Worm (Caenorhabditis elegans) whole organism, dauer: ENCODE data around the gene rpl-36.

Source experiments
- unc-62 ChIP-seq: sonication (generic microtip); optimal IDR thresholded peaks from 2 replicates; lab custom pipeline; 2017; ENCODE audit warnings: missing biosample characterization, missing genetic modification reagents, missing genetic modification characterization

The rpl-36 gene

DNA sequence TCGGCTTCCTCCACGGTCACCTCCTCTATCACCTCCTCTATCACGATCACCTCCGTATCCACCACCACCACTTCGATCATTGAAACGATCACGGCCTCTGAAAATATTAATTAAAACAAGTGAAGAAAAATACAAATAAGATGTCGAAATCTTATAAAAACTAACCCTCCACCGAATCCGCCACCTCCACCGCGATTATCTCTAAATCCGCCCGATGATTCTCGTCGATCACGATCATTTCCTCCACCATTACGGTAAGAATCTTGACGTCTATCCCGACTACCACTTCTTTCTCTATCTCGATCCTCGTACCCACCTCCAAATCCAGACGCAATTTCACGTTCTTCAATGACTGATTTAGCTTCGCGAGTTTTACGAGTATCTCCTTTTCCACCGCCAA, 20.8 kb upstream of the rpl-36 start:
- TF ChIP-seq unc-62 (GFP tag; lab: Kevin White, UChicago): no peak

- no peak for TF ChIP-seq unc-62 (GFP tag; lab: Kevin White, UChicago)
Observed at ce11 chrIII:7161055-7161454, 19.0 kb upstream of the rpl-36 start, which contains the start of gene rnp-7. rnp-7 (minus strand) TSS chrIII:7161155.

DNA sequence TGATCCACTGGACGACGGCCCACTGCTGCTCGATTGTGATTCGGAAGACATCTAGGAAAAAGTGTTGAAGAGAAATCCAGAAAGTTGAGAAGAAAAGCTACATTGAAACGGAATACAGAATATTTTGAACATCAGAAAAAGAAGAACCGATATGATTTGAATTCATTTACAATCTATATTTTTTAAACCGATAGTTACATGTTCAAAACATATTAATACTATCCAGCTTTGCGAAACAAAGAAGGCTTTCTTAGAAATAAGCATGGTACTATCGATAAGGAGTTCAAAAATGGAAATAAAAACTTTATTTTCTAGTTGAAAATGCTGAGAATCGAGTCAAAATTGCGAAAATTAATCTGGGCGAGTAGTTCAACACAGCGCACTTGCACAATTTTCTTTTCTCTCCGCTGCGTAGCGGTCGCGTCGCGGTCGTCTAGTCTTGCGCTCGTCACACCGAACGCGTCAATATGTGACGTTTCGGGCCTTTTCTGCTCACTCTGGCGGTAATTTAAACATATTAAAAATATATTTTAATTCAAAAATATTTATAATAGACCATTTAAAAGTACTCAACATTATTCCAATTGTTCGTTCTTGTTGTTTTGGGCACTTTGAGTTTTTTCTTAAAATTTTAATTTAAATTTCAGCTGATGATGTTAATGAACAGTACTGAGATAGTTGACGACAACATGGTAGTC, 17.8 kb upstream of the rpl-36 start, which contains the start of the genes syf-2 and K04G7.1:
Gene syf-2, minus strand, starts transcription at position 51 of the 698 bp plus-strand sequence.
Gene K04G7.1, plus strand, starts transcription at position 648 of the 698 bp plus-strand sequence.
- no peak for TF ChIP-seq unc-62 (GFP tag; lab: Kevin White, UChicago)

ce11 chrIII:7165276-7165675, 14.8 kb upstream of the rpl-36 start:
- no peak for TF ChIP-seq unc-62 (GFP tag; lab: Kevin White, UChicago)

- TF ChIP-seq unc-62 (GFP tag; lab: Kevin White, UChicago): no peak
Observed at ce11 chrIII:7165816-7166229, 14.2 kb upstream of the rpl-36 start.

DNA sequence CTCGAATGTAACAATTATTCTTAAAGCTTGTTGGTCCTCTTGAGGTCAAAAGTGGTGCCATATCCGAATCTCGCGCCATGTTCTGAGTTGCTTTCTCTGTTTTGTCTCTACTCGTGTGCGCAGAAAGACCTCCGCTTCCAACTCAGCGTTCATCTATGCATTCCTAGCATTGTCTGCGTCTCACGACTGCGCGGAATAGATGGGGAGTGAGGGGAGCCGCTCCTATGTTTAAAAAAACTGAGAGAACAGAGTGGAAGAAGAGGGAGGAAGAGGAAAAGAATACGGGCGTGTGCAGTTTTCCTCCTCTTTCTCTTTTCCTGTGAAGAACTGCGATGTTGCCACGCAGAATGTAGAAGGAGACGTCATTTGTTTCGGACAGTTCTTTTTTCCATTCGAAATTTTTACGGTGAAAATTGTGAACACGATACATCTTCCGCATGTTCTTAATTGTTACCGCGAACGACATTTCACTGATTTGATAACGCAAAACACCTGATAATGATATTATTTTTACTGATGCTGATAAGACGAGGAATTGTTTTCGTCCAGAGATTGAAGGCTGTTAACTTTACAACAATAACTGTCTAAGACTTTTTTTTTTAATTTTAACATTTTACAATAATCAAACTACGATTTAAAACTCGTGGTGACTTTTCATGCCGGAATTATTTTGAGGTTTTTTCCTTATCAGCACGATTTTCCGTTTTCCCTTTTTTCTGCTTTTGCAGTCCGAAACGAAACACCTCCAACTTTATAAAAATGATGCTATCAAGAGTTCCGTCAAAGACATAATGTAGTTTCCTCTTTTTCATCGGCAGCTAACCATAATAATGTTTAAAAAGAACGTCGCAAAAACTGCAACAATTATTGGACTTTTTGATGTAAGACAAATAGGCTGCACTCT, 13.1 kb upstream of the rpl-36 start:
- no peak for TF ChIP-seq unc-62 (GFP tag; lab: Kevin White, UChicago)

DNA sequence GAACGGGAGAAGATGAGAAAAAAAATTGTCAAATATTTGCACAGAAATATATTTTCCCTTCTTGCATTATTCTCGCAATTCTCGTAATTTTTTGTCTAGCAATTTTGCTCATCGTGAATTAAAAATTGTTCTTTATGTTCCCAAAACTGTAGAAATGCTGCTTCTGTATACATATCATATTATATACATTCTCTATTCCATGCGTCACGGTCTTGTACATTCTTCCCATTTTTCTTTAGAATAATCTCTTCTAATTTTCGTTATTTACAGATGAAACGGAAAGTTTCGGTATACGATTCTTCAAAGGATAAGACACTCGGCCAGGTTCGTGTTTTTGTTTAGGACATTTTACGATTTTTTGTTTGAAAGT, 12.5 kb upstream of the rpl-36 start, which contains the start of gene acs-4:
Gene acs-4, plus strand, starts transcription at position 271 of the 370 bp plus-strand sequence.
- no peak for TF ChIP-seq unc-62 (GFP tag; lab: Kevin White, UChicago)

ce11 chrIII:7170090-7170489, 10.0 kb upstream of the rpl-36 start:
- no peak for TF ChIP-seq unc-62 (GFP tag; lab: Kevin White, UChicago)

- no peak for TF ChIP-seq unc-62 (GFP tag; lab: Kevin White, UChicago)
Observed at ce11 chrIII:7178497-7178896, 1.6 kb upstream of the rpl-36 start.

DNA sequence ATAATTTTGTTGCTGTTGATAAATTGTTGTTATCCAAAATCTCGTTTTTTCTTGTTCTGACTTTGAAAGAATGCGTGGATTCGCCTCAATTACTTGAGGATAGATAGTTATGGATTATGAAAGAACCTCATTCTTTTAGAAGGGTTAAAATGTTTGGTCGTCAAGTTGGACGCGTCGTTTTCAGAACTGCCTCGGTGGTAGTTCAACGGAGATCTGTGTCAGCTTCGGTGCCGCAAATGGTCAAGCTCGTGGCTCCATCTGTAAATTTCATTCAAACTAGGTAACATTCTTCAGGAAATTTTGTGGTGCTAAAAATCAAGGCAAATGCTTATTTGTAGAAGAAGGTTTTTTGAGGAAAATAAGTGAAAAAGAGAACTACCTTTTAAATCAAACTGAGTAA, 562 bp downstream of the rpl-36 start, which contains the start of gene ndab-2:
Gene ndab-2, plus strand, starts transcription at position 140 of the 400 bp plus-strand sequence.
- TF ChIP-seq unc-62 (GFP tag; lab: Kevin White, UChicago): no peak

ce11 chrIII:7181822-7182221, 1.8 kb downstream of the rpl-36 start, which contains the start of gene epg-4:
epg-4 (plus strand) TSS chrIII:7182167.
- TF ChIP-seq unc-62 (GFP tag; lab: Kevin White, UChicago): no peak

DNA sequence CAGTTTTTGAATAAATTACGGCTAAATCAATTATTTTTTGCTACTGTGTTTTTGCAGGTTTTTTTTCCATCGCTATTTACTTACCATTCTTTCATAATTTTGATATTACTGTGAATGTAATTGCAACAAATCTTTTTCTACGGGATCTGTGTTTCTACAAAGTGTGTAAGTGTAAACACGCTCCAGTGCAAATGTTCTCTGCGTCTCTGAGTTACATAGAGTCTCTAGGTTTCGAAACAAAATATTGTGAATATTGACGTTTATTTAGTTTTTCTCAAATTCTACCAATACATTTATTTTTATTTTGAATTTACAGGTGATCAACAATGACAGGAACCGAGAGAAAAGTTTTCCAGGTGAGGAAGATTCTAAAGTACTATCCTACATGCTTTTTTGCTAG, 4.0 kb downstream of the rpl-36 start, which contains the start of gene yju-2:
Gene yju-2, plus strand, starts transcription at position 315 of the 400 bp plus-strand sequence.
- TF ChIP-seq unc-62 (GFP tag; lab: Kevin White, UChicago): no peak

- no peak for TF ChIP-seq unc-62 (GFP tag; lab: Kevin White, UChicago)
Observed at ce11 chrIII:7185473-7185872, 5.4 kb downstream of the rpl-36 start, which contains the start of gene F37C12.14. F37C12.14 (minus strand) TSS chrIII:7185573.

DNA sequence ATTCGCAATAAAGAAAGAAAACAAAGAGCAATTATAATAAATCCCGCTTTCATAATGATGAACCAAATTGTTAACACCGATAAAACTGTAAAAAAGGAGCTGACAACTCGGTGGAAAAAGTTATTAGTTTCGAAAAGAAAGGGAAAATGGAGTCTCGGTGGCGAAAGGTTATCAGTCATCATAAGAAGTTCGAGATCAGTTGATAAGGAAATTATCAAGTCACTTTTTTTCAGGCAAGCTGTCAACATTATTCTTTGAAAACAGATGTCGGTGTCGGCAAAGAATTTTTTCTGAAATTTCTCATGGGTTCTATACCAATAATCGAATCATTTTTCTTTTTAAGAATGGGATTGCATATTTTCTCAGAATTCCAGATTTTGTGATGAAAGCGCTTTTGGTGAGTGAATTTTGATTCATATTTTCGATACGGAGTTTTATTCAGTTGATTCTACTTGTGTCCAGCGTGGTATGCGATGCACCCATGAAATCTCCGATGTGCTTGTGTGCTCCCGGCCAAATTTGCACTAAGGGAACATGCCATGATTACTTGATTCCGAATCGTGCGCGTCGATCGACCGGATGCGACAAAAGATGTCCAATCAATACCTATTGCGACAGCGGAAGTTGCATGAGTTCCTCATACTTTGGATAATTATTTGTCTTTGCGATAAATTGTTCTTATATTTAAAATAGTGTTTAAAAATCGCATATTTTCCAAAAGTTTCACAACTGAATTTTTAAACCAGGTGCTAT, 8.4 kb downstream of the rpl-36 start, which contains the start of the genes F37C12.21 and F37C12.10:
Gene F37C12.21, plus strand, starts transcription at position 58 of the 753 bp plus-strand sequence.
Gene F37C12.10, minus strand, starts transcription at position 85 of the 753 bp plus-strand sequence.
- no peak for TF ChIP-seq unc-62 (GFP tag; lab: Kevin White, UChicago)
